Fruit fly (Drosophila melanogaster): ENCODE results near the gene CG13082.

Gene CG13082

dm6 chr2L:19489997-19490461, 48.2 kb upstream of the CG13082 start, which contains the start of the genes CG10194 and CG18094 (continued):
- TF ChIP-seq slp2 (GFP tag; optimal IDR thresholded peaks at IDR 0.05) = no peak
- no peak for TF ChIP-seq CG15696 (tag; optimal IDR thresholded peaks at IDR 0.05)
- peak; percentile 78 for TF ChIP-seq CG34224 (GFP tag; IDR thresholded peaks at IDR 0.05; ENCODE audit: partially characterized antibody)
- no peak for TF ChIP-seq kni (GFP tag; optimal IDR thresholded peaks at IDR 0.05)
- peak; percentile 39 for TF ChIP-seq CG1602 (GFP tag; optimal IDR thresholded peaks at IDR 0.05)
- no peak for TF ChIP-seq luna (GFP tag; optimal IDR thresholded peaks at IDR 0.05)
- no peak for TF ChIP-seq bcd (GFP tag; optimal IDR thresholded peaks at IDR 0.05)
- no peak for TF ChIP-seq cas (GFP tag; IDR thresholded peaks at IDR 0.05)
- peak; percentile 47; the same call in 1 of the 3 replicates for TF ChIP-seq CG14860 (GFP tag; IDR thresholded peaks at IDR 0.05; ENCODE audit: partially characterized antibody)
- TF ChIP-seq zfh1 (GFP tag; IDR thresholded peaks at IDR 0.05) = no peak
- TF ChIP-seq Ets65A (GFP tag) = no peak
- TF ChIP-seq CTCF (GFP tag; optimal IDR thresholded peaks at IDR 0.05) = no peak
- peak; percentile 38 for TF ChIP-seq Hsf (GFP tag; optimal IDR thresholded peaks at IDR 0.05)
- TF ChIP-seq CG2678 (tag; optimal IDR thresholded peaks at IDR 0.05) = no peak
- TF ChIP-seq CG34422 (GFP tag; IDR thresholded peaks at IDR 0.05) = peak; percentile 40; the same call in 1 of the 3 replicates
- no peak for TF ChIP-seq fd3F (GFP tag; optimal IDR thresholded peaks at IDR 0.05)
- 0 out of 3 replicates have a peak, but pooled peaks have one; percentile 35 for TF ChIP-seq Dbx (GFP tag; IDR thresholded peaks at IDR 0.05)
- no peak for TF ChIP-seq CG18476 (GFP tag; optimal IDR thresholded peaks at IDR 0.05)
- TF ChIP-seq Abd-B (GFP tag; optimal IDR thresholded peaks at IDR 0.05) = peak; percentile 18
- TF ChIP-seq CG7745 (tag; optimal IDR thresholded peaks at IDR 0.05) = peak; percentile 8
- TF ChIP-seq Hmx (GFP tag; optimal IDR thresholded peaks at IDR 0.05) = no peak
- peak; percentile 66 for TF ChIP-seq HLH4C (GFP tag; IDR thresholded peaks at IDR 0.05; ENCODE audit: partially characterized antibody)
- no peak for TF ChIP-seq CoRest (tag; optimal IDR thresholded peaks at IDR 0.05)
- TF ChIP-seq gce (GFP tag; IDR thresholded peaks at IDR 0.05) = no peak
- no peak for TF ChIP-seq tll (GFP tag; optimal IDR thresholded peaks at IDR 0.05)
- TF ChIP-seq wdn (GFP tag; IDR thresholded peaks at IDR 0.05) = no peak

DNA sequence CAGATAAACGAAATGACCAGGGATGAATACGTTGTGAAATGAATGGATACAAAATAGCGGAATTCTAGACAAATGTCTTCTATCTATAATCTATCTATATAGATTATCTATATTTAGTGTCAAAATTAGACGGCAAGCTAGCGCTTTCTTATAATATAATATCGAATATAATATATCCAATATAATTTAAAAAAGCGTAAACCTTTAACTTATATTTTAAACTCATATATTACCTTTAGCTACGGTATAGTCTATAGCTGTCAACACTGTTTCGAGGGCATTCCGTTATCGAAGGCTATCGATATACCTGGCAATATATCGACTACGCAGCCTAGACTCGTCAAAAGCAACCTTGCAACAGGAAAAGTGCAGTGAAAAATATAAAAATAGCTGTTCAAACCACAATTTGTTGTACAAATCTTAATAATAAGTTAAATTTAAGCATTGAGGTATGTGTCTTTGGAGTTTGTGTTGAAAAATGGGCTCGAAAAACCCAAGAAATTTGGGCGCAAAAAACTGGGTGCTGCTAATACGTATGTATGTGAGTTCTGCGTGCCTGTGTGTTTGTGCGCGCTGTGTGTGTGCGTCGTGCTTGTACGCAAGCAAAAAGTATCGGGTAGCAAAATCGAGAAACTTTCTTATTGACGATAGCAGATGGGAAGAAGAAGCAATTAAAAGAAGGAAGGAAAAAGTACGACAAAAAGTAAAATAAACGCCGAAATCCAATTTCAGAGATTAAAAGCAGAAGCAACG, 45.1 kb upstream of the CG13082 start, which contains the start of the genes swm and Ctu2:
Gene swm, plus strand, starts transcription at position 318 of the 753 bp plus-strand sequence.
Gene Ctu2, minus strand, starts transcription at position 320 of the 753 bp plus-strand sequence.
- TF ChIP-seq CG13296 (GFP tag; optimal IDR thresholded peaks at IDR 0.05) = peak; percentile 68
- peak; percentile 46 for TF ChIP-seq E2f1 (GFP tag; IDR thresholded peaks at IDR 0.05)
- no peak for TF ChIP-seq CG11696 (GFP tag; IDR thresholded peaks at IDR 0.05)
- TF ChIP-seq wdn (GFP tag; IDR thresholded peaks at IDR 0.05) = peak; percentile 29; the same call in 1 of the 2 replicates
- peak; percentile 77 for TF ChIP-seq CG7839 (tag; optimal IDR thresholded peaks at IDR 0.05)
- TF ChIP-seq dmrt11E (tag; optimal IDR thresholded peaks at IDR 0.05) = peak; percentile 65
- no peak for TF ChIP-seq CG6854 (GFP tag; optimal IDR thresholded peaks at IDR 0.05)
- TF ChIP-seq CoRest (tag; optimal IDR thresholded peaks at IDR 0.05) = peak; percentile 89
- peak; percentile 66 for TF ChIP-seq sens (GFP tag)
- TF ChIP-seq pum (GFP tag; optimal IDR thresholded peaks at IDR 0.05) = peak; percentile 23
- TF ChIP-seq CG9437 (GFP tag; optimal IDR thresholded peaks at IDR 0.05) = peak; percentile 79
- 0 out of 3 replicates have a peak, but pooled peaks have one; percentile 7 for TF ChIP-seq C15 (GFP tag; IDR thresholded peaks at IDR 0.05)
- TF ChIP-seq Hmx (GFP tag; optimal IDR thresholded peaks at IDR 0.05) = no peak
- peak; percentile 24 for TF ChIP-seq HmgD (GFP tag; optimal IDR thresholded peaks at IDR 0.05)
- peak; percentile 17 for TF ChIP-seq CG13624 (GFP tag; optimal IDR thresholded peaks at IDR 0.05)
- TF ChIP-seq NFAT (GFP tag; IDR thresholded peaks at IDR 0.05) = no peak
- peak; percentile 29; the same call in 1 of the 3 replicates for TF ChIP-seq croc (GFP tag; conservative IDR thresholded peaks at IDR 0.05)
- no peak for TF ChIP-seq Six4 (GFP tag; optimal IDR thresholded peaks at IDR 0.05)
- peak; percentile 72 for TF ChIP-seq nerfin-1 (tag; optimal IDR thresholded peaks at IDR 0.05)
- peak; percentile 56 for TF ChIP-seq CG4404 (GFP tag; IDR thresholded peaks at IDR 0.05)
- no peak for TF ChIP-seq maf-S (GFP tag; optimal IDR thresholded peaks at IDR 0.05)
- peak; percentile 81 for TF ChIP-seq BEAF-32 (GFP tag; optimal IDR thresholded peaks at IDR 0.05)
- TF ChIP-seq knrl (GFP tag; IDR thresholded peaks at IDR 0.05; ENCODE audit: partially characterized antibody) = peak; percentile 69; the same call in 2 of the 3 replicates
- TF ChIP-seq CG12744 (GFP tag; optimal IDR thresholded peaks at IDR 0.05) = no peak
- no peak for TF ChIP-seq CG10431 (GFP tag; optimal IDR thresholded peaks at IDR 0.05)
- no peak for TF ChIP-seq fu2 (GFP tag; optimal IDR thresholded peaks at IDR 0.05)
- peak; percentile 81 for TF ChIP-seq CG8478 (optimal IDR thresholded peaks at IDR 0.05)
